Worm (Caenorhabditis elegans) whole organism, L4 larva: Measurements from ENCODE around the gene pipp-4P.
"Not testable (repeated sequence)": the region's sequence is repeated elsewhere in the genome, so short reads cannot be mapped to it uniquely, and the experiment has no call there.

Experiments used
- F44E2.7 ChIP-seq: fragments of 200-800 bp; sonication (Bioruptor generic); IDR thresholded peaks from 2 replicates; pipeline ENCODE4 v2.1.2; 2022; ENCODE audit warnings: missing genetic modification characterization, missing compliant biosample characterization
- F49E8.2 ChIP-seq: sonication (generic microtip); optimal IDR thresholded peaks from 2 replicates; lab custom pipeline; 2016; ENCODE audit warnings: missing compliant biosample characterization, mild to moderate bottlenecking, missing genetic modification characterization, borderline replicate concordance
- R02D3.7 ChIP-seq: fragments of 150-350 bp; sonication (generic microtip); optimal IDR thresholded peaks from 3 replicates; lab custom pipeline; 2014; ENCODE audit warnings: missing biosample characterization, missing genetic modification characterization
- T26A8.4 ChIP-seq: fragments of 200-800 bp; sonication (Bioruptor generic); IDR thresholded peaks from 2 replicates; pipeline ENCODE4 v1.3.6; 2022; ENCODE audit warnings: missing genetic modification characterization, missing compliant biosample characterization
- Y75B8A.6 ChIP-seq: fragments of 200-800 bp; sonication (Bioruptor generic); IDR thresholded peaks from 2 replicates; pipeline ENCODE4 v1.3.6; 2022; ENCODE audit warnings: missing genetic modification reagents, missing genetic modification characterization, missing compliant biosample characterization
- ZK337.2 ChIP-seq: fragments of 200-800 bp; sonication (Bioruptor generic); IDR thresholded peaks from 2 replicates; pipeline ENCODE4 v1.3.6; 2022; ENCODE audit warnings: missing genetic modification reagents, missing genetic modification characterization, missing compliant biosample characterization
- aha-1 ChIP-seq: fragments of 150-350 bp; peaks from one replicate; lab custom pipeline; 2014; ENCODE audit warnings: missing biosample characterization, missing genetic modification characterization
- ama-1 ChIP-seq: fragments of 150-350 bp; optimal IDR thresholded peaks from 2 replicates; lab custom pipeline; 2014; ENCODE audit warnings: inconsistent platforms, mixed read lengths
- attf-4 ChIP-seq: sonication (generic microtip); optimal IDR thresholded peaks from 3 replicates; lab custom pipeline; 2017; ENCODE audit warnings: missing biosample characterization, missing genetic modification characterization
- ceh-20 ChIP-seq: fragments of 200-800 bp; sonication (Bioruptor generic); IDR thresholded peaks from 2 replicates; pipeline ENCODE4 v1.3.6; 2022; ENCODE audit warnings: missing genetic modification reagents, missing genetic modification characterization, missing compliant biosample characterization
- ceh-28 ChIP-seq: fragments of 150-350 bp; optimal IDR thresholded peaks from 2 replicates; lab custom pipeline; 2014; ENCODE audit warnings: missing biosample characterization, missing genetic modification reagents, missing genetic modification characterization
- ceh-32 ChIP-seq: sonication (generic microtip); optimal IDR thresholded peaks from 2 replicates; lab custom pipeline; 2016; ENCODE audit warnings: mild to moderate bottlenecking, missing genetic modification characterization, missing compliant biosample characterization; ENCODE audit not compliant: poor library complexity
- ces-1 ChIP-seq: fragments of 150-350 bp; sonication (generic microtip); optimal IDR thresholded peaks from 4 replicates; lab custom pipeline; 2014; ENCODE audit warnings: missing biosample characterization, missing genetic modification reagents, missing genetic modification characterization
- hlh-11 ChIP-seq: fragments of 200-800 bp; sonication (Bioruptor generic); optimal IDR thresholded peaks from 2 replicates; lab custom pipeline; 2018; ENCODE audit warnings: mild to moderate bottlenecking, missing genetic modification characterization, missing compliant biosample characterization
- hmg-1.1 ChIP-seq: fragments of 200-800 bp; sonication (Bioruptor generic); IDR thresholded peaks from 2 replicates; pipeline ENCODE4 v1.3.6; 2022; ENCODE audit warnings: missing genetic modification reagents, missing genetic modification characterization, missing compliant biosample characterization
- lim-7 ChIP-seq: fragments of 200-800 bp; sonication (Bioruptor generic); IDR thresholded peaks from 2 replicates; pipeline ENCODE4 v1.3.6; 2022; ENCODE audit warnings: missing genetic modification characterization, missing compliant biosample characterization
- lin-1 ChIP-seq: fragments of 200-800 bp; sonication (Bioruptor generic); IDR thresholded peaks from 2 replicates; pipeline ENCODE4 v1.3.6; 2022; ENCODE audit warnings: missing genetic modification reagents, missing genetic modification characterization, missing compliant biosample characterization
- lin-15B ChIP-seq: fragments of 150-350 bp; sonication (generic microtip); optimal IDR thresholded peaks from 3 replicates; lab custom pipeline; 2014; ENCODE audit warnings: missing biosample characterization, missing genetic modification characterization
- lin-29 ChIP-seq: fragments of 200-800 bp; sonication (Bioruptor generic); IDR thresholded peaks from 2 replicates; pipeline ENCODE4 v1.3.6; 2022; ENCODE audit warnings: missing genetic modification reagents, missing genetic modification characterization, missing compliant biosample characterization
- lir-3 ChIP-seq: sonication (generic microtip); optimal IDR thresholded peaks from 2 replicates; lab custom pipeline; 2016; ENCODE audit warnings: mild to moderate bottlenecking, missing genetic modification characterization, missing compliant biosample characterization
- lsy-2 ChIP-seq, 2 experiments: fragments of 150-350 bp in 1 of 2; sonication (generic microtip) in 1 of 2; optimal IDR thresholded peaks; 2 replicates each; lab custom pipeline; 2014 to 2017; ENCODE audit warnings: missing biosample characterization in 2 of 2, missing genetic modification characterization in 2 of 2
- mdt-29 ChIP-seq: fragments of 200-800 bp; sonication (Bioruptor generic); IDR thresholded peaks from 2 replicates; pipeline ENCODE4 v1.3.6; 2022; ENCODE audit warnings: missing genetic modification reagents, missing genetic modification characterization, missing compliant biosample characterization
- nhr-11 ChIP-seq: fragments of 150-350 bp; optimal IDR thresholded peaks from 2 replicates; lab custom pipeline; 2014; ENCODE audit warnings: missing biosample characterization, missing genetic modification characterization
- nhr-28 ChIP-seq: fragments of 150-350 bp; optimal IDR thresholded peaks from 2 replicates; lab custom pipeline; 2014; ENCODE audit warnings: missing biosample characterization, missing genetic modification characterization
- php-3 ChIP-seq: fragments of 200-800 bp; sonication (Bioruptor generic); IDR thresholded peaks from 2 replicates; pipeline ENCODE4 v1.3.6; 2022; ENCODE audit warnings: missing genetic modification reagents, missing genetic modification characterization, missing compliant biosample characterization
- pqm-1 ChIP-seq: sonication (generic microtip); optimal IDR thresholded peaks from 2 replicates; lab custom pipeline; 2017; ENCODE audit warnings: missing biosample characterization, missing genetic modification characterization
- unc-62 ChIP-seq, 3 experiments: fragments of 150-350 bp in 1 of 3; sonication (generic microtip); optimal IDR thresholded peaks in 2 of 3; peaks in 1 of 3; 1 replicate in 1 of 3; 2 replicates in 2 of 3; lab custom pipeline; 2014 to 2017; ENCODE audit warnings: missing biosample characterization in 3 of 3, missing genetic modification characterization in 3 of 3, missing genetic modification reagents in 3 of 3, missing genotype in 1 of 3
- ztf-7 ChIP-seq: fragments of 150-350 bp; optimal IDR thresholded peaks from 2 replicates; lab custom pipeline; 2014; ENCODE audit warnings: missing biosample characterization, missing genetic modification characterization

pipp-4P gene

DNA sequence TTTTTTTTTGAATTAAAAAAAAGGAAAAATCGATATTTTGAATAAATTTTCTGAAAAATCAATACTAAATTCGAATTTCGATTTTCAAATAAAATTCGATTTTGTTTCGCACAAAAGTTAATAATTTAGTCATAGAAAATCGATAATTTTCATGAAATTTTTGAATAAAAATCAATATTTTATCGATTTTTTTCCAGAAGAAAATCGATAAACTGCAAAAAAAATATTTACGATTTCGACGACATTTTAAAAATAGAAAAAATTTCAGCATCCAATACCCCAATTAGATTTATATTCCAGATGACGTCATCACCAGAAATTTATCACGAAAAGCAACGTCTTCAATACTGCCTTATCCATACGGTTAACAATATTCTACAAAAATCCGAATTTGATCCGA, 17.3 kb downstream of the pipp-4P start, which contains the start of gene josd-1 (continued):
- TF ChIP-seq F49E8.2 (tag; lab: Kevin White, UChicago) (no peak), lim-7 (no peak)

DNA sequence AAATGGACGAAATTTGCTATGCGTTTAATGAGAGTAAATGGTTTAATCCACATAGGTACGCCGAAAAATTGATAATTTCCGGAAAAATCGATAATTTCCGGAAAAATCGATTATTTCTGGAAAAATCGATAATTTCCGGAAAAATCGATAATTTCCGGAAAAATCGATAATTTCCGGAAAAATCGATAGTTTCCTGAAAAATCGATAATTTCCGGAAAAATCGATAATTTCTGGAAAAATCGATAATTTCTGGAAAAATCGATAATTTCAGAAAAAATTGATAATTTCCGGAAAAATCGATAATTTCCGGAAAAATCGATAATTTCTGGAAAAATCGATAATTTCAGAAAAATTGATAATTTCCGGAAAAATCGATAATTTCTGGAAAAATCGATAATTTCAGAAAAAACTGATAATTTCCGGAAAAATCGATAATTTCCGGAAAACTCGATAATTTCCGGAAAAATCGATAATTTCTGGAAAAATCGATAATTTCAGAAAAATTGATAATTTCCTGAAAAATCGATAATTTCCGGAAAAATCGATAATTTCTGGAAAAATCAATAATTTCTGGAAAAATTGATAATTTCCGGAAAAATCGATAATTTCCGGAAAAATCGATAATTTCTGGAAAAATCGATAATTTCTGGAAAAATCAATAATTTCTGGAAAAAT, 17.8 kb downstream of the pipp-4P start:
- TF ChIP-seq F44E2.7 (GFP tag; lab: Robert Waterston, UW) (peak; percentile 39; the same call in 1 of the 2 replicates), ceh-28 (tag; lab: Kevin White, UChicago) (peak; percentile 81)

DNA sequence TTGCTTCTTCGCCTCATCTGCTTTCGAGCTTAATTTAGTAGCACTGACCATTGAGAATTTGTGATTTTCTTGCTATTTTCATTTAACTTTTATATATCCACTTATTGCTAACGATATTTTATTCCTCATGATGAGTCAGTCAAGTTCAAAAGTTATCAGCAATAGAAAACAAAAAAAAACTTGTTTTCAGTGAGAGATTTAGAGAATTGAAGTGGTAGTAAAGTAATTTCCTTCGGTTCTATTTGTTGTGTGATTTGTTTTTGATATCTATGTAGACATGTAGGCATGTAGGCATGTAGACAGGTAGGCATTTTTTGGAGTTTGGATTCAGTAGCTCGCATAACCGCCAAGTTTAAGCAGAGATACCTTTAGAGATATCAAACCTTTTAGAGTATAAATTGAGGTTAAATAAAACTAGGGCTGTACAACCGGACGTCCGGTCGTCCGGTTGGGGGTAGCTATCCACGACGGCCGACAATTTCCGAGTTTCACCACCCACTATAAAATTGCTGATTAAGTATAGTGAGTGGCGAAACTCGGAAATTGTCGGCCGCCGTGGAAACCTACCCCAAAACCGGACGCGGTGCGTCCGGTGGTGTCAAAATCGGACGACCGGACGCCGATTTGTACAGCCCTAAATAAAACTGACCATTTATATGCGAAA, 21.9 kb downstream of the pipp-4P start, which contains the start of gene Y71H2AR.2:
Gene Y71H2AR.2 (minus strand): TSS at position 51 of the 664 bp plus-strand sequence.
- TF ChIP-seq aha-1 (tag; lab: Kevin White, UChicago) (peak; percentile 91), Y75B8A.6 (GFP tag; lab: Robert Waterston, UW) (no peak), ces-1 (GFP tag; lab: Kevin White, UChicago) (no peak), ceh-32 (no peak), lin-29 (no peak), ama-1 (lab: Kevin White, UChicago) (no peak), ZK337.2 (GFP tag; lab: Robert Waterston, UW) (no peak)
- TF ChIP-seq, all 104 proteins: peak for 1

DNA sequence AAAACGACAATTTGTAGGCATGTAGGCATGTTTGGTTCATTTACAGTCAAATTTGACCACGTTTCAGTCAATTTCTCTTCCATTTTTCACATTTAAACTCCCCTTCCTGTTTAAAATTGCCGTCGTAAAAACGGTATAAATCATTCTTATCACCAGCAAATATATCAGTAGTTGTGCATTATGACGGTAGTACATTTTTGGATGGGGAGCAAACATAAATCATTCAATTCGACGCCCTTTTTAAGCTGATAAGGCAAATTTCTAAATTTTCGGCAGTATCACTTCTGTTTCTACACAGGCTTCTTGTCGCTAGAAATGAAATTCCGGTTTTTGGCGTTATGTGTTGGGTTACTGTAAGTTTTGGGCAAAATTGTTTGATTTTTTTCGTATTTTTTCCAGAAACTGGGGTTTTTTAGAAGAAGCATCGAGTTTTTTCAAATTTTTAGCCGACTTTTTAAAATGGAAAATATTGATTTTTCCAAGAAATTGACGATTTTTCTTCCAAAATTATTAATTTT, 22.8 kb downstream of the pipp-4P start, which contains the start of gene H34I24.2:
Gene H34I24.2 (plus strand): TSS at position 189 of the 518 bp plus-strand sequence.
- TF ChIP-seq aha-1 (tag; lab: Kevin White, UChicago) (peak; percentile 63), ztf-7 (tag; lab: Kevin White, UChicago) (no peak), nhr-28 (peak; percentile 21), pqm-1 (tag; lab: Kevin White, UChicago) (peak; percentile 92), ceh-20 (GFP tag; lab: Robert Waterston, UW) (peak; percentile 46; the same call in 1 of the 2 replicates), hlh-11 (peak; percentile 5), mdt-29 (GFP tag; lab: Robert Waterston, UW) (no peak), php-3 (GFP tag; lab: Robert Waterston, UW) (0 out of 2 replicates have a peak, but pooled peaks have one; percentile 14), R02D3.7 (tag; lab: Kevin White, UChicago) (no peak), unc-62 (GFP tag; optimal IDR thresholded peaks at IDR 0.05 in 1 of 2; lab: Kevin White, UChicago) (peak in 1 of 2 experiments; percentile 66), unc-62 (tag; optimal IDR thresholded peaks at IDR 0.05; lab: Kevin White, UChicago) (no peak)

DNA sequence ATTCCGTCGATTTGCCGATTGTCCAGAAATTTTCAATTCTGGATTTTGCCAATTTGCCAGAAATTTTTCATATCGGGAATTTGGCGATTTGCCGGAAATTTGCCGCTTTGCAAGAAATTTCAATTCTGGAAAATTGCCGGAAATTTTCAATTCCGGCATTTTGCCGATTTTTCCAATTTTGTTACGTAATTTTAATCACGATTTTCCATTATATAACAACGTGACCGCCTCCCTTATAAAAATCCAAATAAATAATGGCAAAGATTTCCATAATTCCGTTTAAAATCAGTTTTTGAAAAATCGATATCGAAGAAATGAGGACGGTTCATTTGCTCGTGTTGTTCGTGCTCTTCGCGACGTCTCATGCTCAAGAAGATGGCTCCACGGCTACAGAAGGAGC, 27.7 kb downstream of the pipp-4P start, which contains the start of gene H34I24.1:
Gene H34I24.1 (plus strand): TSS at position 301 of the 400 bp plus-strand sequence.
- TF ChIP-seq ces-1 (GFP tag; lab: Kevin White, UChicago); attf-4 (tag; lab: Kevin White, UChicago); ZK337.2 (GFP tag; lab: Robert Waterston, UW): not testable (repeated sequence)

DNA sequence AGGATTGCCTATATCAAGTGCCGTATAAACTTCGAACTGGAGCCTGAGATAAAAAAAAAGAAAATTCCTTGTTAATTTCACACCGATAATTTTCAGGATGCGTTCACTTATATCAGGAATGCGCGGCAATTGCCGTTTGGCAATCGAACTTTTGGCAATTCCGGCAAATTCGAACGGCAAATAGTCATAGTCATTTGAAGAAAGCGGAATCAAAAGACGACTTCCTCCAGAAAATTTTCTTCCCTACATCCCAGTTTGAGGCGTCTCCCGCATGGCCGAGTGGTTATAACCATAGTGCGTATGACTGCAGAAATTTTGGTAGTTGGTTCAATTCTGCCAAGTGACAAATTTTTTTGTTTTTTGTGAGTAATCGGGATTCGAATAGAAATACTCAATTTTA, 36.8 kb downstream of the pipp-4P start, which contains the start of gene F56F11.4:
Gene F56F11.4 (plus strand): TSS at position 301 of the 400 bp plus-strand sequence.
- TF ChIP-seq hmg-1.1 (GFP tag; lab: Robert Waterston, UW) (no peak), lin-15B (tag; lab: Kevin White, UChicago) (no peak), lir-3 (tag; lab: Kevin White, UChicago) (no peak), lin-1 (no peak), nhr-11 (tag; lab: Kevin White, UChicago) (no peak), T26A8.4 (no peak), ceh-20 (GFP tag; lab: Robert Waterston, UW) (no peak), lsy-2 (tag; optimal IDR thresholded peaks at IDR 0.05; lab: Kevin White, UChicago) (no peak)
